Worm (Caenorhabditis elegans) whole organism, L3 larva: ENCODE results near the gene zen-4.

Experiments used
- R02D3.7 ChIP-seq: fragments of 150-350 bp; optimal IDR thresholded peaks from 2 replicates; lab custom pipeline; 2014; ENCODE audit warnings: missing biosample characterization, missing genetic modification characterization
- aly-2 ChIP-seq: fragments of 150-350 bp; optimal IDR thresholded peaks from 2 replicates; lab custom pipeline; 2014; ENCODE audit warnings: missing biosample characterization, missing genetic modification characterization
- ceh-28 ChIP-seq: fragments of 150-350 bp; optimal IDR thresholded peaks from 2 replicates; lab custom pipeline; 2014; ENCODE audit warnings: missing biosample characterization, missing genetic modification reagents, missing genetic modification characterization
- ceh-82 ChIP-seq: fragments of 150-350 bp; optimal IDR thresholded peaks from 2 replicates; lab custom pipeline; 2014; ENCODE audit warnings: missing biosample characterization, missing genetic modification characterization
- ceh-9 ChIP-seq: sonication (generic microtip); optimal IDR thresholded peaks from 2 replicates; lab custom pipeline; 2018; ENCODE audit warnings: missing biosample characterization, missing genetic modification characterization
- egl-27 ChIP-seq: sonication (generic microtip); optimal IDR thresholded peaks from 4 replicates; lab custom pipeline; 2017; ENCODE audit warnings: missing biosample characterization, missing genetic modification reagents, missing genetic modification characterization
- egl-5 ChIP-seq: fragments of 150-350 bp; optimal IDR thresholded peaks from 2 replicates; lab custom pipeline; 2017; ENCODE audit warnings: missing biosample characterization, missing genetic modification reagents, missing genetic modification characterization, inconsistent platforms
- elt-2 ChIP-seq: sonication (generic microtip); optimal IDR thresholded peaks from 2 replicates; lab custom pipeline; 2016; ENCODE audit warnings: missing genetic modification reagents, mild to moderate bottlenecking, missing genetic modification characterization, missing compliant biosample characterization
- elt-3 ChIP-seq, 3 experiments: fragments of 150-350 bp in 1 of 3; sonication (generic microtip) in 2 of 3; optimal IDR thresholded peaks; 2 replicates in 2 of 3; 4 replicates in 1 of 3; lab custom pipeline; 2014 to 2017; ENCODE audit warnings: missing biosample characterization in 3 of 3, missing genetic modification characterization in 3 of 3
- eor-1 ChIP-seq, 2 experiments: fragments of 150-350 bp; optimal IDR thresholded peaks; 2 replicates each; lab custom pipeline; 2014 to 2018; ENCODE audit warnings: missing biosample characterization in 2 of 2, missing genetic modification characterization in 2 of 2
- fkh-10 ChIP-seq: sonication (generic microtip); optimal IDR thresholded peaks from 2 replicates; lab custom pipeline; 2017; ENCODE audit warnings: missing biosample characterization, missing genetic modification reagents, missing genetic modification characterization
- fkh-2 ChIP-seq: fragments of 150-350 bp; optimal IDR thresholded peaks from 2 replicates; lab custom pipeline; 2014; ENCODE audit warnings: missing biosample characterization, missing genetic modification reagents, missing genetic modification characterization
- fos-1 ChIP-seq: fragments of 150-350 bp; optimal IDR thresholded peaks from 2 replicates; lab custom pipeline; 2014; ENCODE audit warnings: missing biosample characterization, missing genetic modification characterization
- hmg-11 ChIP-seq: sonication (generic microtip); optimal IDR thresholded peaks from 2 replicates; lab custom pipeline; 2016; ENCODE audit warnings: missing genetic modification characterization, missing compliant biosample characterization
- jun-1 ChIP-seq: fragments of 150-350 bp; optimal IDR thresholded peaks from 2 replicates; lab custom pipeline; 2014; ENCODE audit warnings: missing biosample characterization, missing genetic modification reagents, missing genetic modification characterization
- lin-15B ChIP-seq: fragments of 150-350 bp; optimal IDR thresholded peaks from 2 replicates; lab custom pipeline; 2014; ENCODE audit warnings: missing biosample characterization, missing genetic modification characterization
- lin-39 ChIP-seq: fragments of 150-350 bp; optimal IDR thresholded peaks from 2 replicates; lab custom pipeline; 2018; ENCODE audit warnings: missing biosample characterization, missing genetic modification reagents, missing genetic modification characterization
- lsy-12 ChIP-seq: sonication (generic microtip); optimal IDR thresholded peaks from 2 replicates; lab custom pipeline; 2016; ENCODE audit warnings: mild to moderate bottlenecking, missing genetic modification characterization, missing compliant biosample characterization
- mdl-1 ChIP-seq: fragments of 150-350 bp; optimal IDR thresholded peaks from 2 replicates; lab custom pipeline; 2014; ENCODE audit warnings: missing biosample characterization, missing genetic modification characterization
- nfya-1 ChIP-seq: sonication (generic microtip); optimal IDR thresholded peaks from 2 replicates; lab custom pipeline; 2017; ENCODE audit warnings: missing genetic modification characterization, mild to moderate bottlenecking, missing compliant biosample characterization, antibody characterized with exemption, moderate library complexity; ENCODE audit not compliant: insufficient read depth
- nhr-12 ChIP-seq: fragments of 150-350 bp; optimal IDR thresholded peaks from 2 replicates; lab custom pipeline; 2014; ENCODE audit warnings: missing biosample characterization, missing genetic modification characterization
- nhr-237 ChIP-seq: fragments of 150-350 bp; optimal IDR thresholded peaks from 2 replicates; lab custom pipeline; 2014; ENCODE audit warnings: missing biosample characterization, missing genetic modification characterization
- nhr-25 ChIP-seq: sonication (generic microtip); optimal IDR thresholded peaks from 2 replicates; lab custom pipeline; 2017; ENCODE audit warnings: missing biosample characterization, missing genetic modification characterization
- nhr-43 ChIP-seq: sonication (generic microtip); optimal IDR thresholded peaks from 2 replicates; lab custom pipeline; 2016; ENCODE audit warnings: mild to moderate bottlenecking, missing genetic modification characterization, missing compliant biosample characterization; ENCODE audit not compliant: poor library complexity, severe bottlenecking
- pha-4 ChIP-seq: fragments of 150-350 bp; optimal IDR thresholded peaks from 2 replicates; lab custom pipeline; 2014; ENCODE audit warnings: missing biosample characterization, missing genetic modification reagents, missing genetic modification characterization
- pqm-1 ChIP-seq: fragments of 150-350 bp; optimal IDR thresholded peaks from 2 replicates; lab custom pipeline; 2017; ENCODE audit warnings: missing biosample characterization, missing genetic modification characterization, inconsistent platforms
- sea-2 ChIP-seq: fragments of 150-350 bp; sonication (generic microtip); optimal IDR thresholded peaks from 4 replicates; lab custom pipeline; 2014; ENCODE audit warnings: missing biosample characterization, missing genetic modification reagents, missing genetic modification characterization
- skn-1 ChIP-seq: fragments of 150-350 bp; optimal IDR thresholded peaks from 2 replicates; lab custom pipeline; 2014; ENCODE audit warnings: missing biosample characterization, missing genetic modification characterization
- snpc-4 ChIP-seq: fragments of 150-350 bp; optimal IDR thresholded peaks from 2 replicates; lab custom pipeline; 2014; ENCODE audit warnings: missing biosample characterization, missing genetic modification characterization
- tbx-2 ChIP-seq: sonication (generic microtip); optimal IDR thresholded peaks from 2 replicates; lab custom pipeline; 2016; ENCODE audit warnings: mild to moderate bottlenecking, missing genetic modification characterization, missing compliant biosample characterization
- unc-62 ChIP-seq: fragments of 150-350 bp; sonication (generic microtip); optimal IDR thresholded peaks from 4 replicates; lab custom pipeline; 2014; ENCODE audit warnings: missing biosample characterization, missing genetic modification reagents, missing genetic modification characterization

The zen-4 gene

DNA sequence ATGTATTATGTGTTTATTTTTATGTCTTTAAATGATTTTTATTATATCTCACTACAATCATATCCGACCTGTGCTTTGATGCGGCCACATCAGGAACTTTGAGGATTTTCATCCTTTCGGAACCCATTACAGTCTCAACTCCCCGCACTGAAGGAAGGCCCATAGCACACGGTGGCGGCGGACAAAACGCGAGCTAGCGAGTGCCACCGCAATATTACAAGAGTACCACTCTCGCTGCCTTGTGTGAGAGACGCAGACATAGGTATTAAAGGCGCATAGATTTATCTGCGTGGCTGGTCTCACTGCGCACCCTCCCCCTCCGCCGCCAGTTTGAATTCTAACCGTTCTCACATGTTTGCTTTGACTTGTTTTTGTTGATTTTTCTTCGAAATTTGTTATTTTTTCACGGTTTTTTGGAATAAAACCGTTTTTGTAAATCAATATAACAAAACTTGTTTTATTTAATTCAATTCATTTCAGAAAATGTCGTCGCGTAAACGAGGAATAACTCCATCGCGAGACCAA lies at the start of gene zen-4:
TSS of gene zen-4 (plus strand) at position 475 of the 525 bp plus-strand sequence.
- TF ChIP-seq nhr-25 (peak; percentile 29), lin-15B (tag; lab: Kevin White, UChicago) (peak; percentile 22), jun-1 (tag; lab: Kevin White, UChicago) (no peak), fos-1 (tag; lab: Kevin White, UChicago) (no peak), lin-39 (tag; lab: Kevin White, UChicago) (peak; percentile 19), snpc-4 (tag; lab: Kevin White, UChicago) (peak; percentile 95), pha-4 (peak; percentile 71), R02D3.7 (tag; lab: Kevin White, UChicago) (peak; percentile 31), lsy-12 (peak; percentile 1)

DNA sequence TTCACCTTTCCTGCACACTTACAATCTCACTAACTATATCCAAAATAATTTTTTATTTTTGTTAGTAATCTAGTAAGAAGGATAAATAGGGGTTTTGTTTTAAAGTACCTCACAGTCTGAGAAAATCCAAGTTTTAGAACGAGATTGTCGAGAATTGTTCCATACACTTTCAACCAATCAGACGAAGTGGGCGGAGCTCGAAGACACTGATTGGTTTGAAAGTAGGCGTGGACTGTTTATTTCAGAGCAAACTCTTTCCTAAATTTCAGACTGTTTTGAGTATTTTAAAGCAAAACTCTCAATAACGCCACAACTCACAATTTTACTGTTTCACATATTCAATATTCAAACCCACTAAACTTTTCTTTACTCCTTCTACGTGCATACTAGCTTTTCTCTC lies 47.0 kb upstream of the zen-4 start:
- TF ChIP-seq nhr-25, result no peak
- peak; percentile 90 for TF ChIP-seq nfya-1 (tag; lab: Kevin White, UChicago)
- TF ChIP-seq, all 47 proteins: peak for 1

DNA sequence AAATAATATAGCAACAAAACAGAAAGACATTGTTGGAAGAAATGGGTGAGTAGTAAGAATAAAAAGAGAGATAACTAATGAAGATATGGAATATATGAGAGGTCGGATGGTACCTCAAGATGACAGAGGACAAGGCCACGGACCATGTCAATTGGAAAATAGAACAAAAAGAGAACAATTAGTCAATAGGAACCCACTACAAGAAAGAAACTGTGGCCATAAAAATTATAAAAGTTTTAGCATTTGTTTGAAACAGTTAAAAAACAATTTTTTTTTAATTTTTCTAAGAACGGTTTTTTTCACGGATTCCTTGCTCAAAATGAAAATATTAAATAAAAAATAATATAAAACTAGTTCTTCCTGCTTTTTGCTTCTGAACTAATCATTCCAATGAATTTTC lies 41.9 kb upstream of the zen-4 start, which contains the start of gene cpg-20:
TSS of gene cpg-20 (minus strand) at position 101 of the 400 bp plus-strand sequence.
- TF ChIP-seq elt-2, result no peak
- no peak for TF ChIP-seq egl-5
- no peak for TF ChIP-seq nhr-12 (tag; lab: Kevin White, UChicago)
- TF ChIP-seq aly-2 (tag; lab: Kevin White, UChicago), result no peak
- no peak for TF ChIP-seq pqm-1
- no peak for TF ChIP-seq ceh-9
- no peak for TF ChIP-seq eor-1 (tag; optimal IDR thresholded peaks at IDR 0.05; lab: Kevin White, UChicago)
- no peak for TF ChIP-seq skn-1 (tag; lab: Kevin White, UChicago)
- TF ChIP-seq snpc-4 (tag; lab: Kevin White, UChicago), result no peak
- no peak for TF ChIP-seq tbx-2 (tag; lab: Kevin White, UChicago)
- no peak for TF ChIP-seq fkh-10 (GFP tag; lab: Kevin White, UChicago)
- TF ChIP-seq hmg-11 (tag; lab: Kevin White, UChicago), result no peak

DNA sequence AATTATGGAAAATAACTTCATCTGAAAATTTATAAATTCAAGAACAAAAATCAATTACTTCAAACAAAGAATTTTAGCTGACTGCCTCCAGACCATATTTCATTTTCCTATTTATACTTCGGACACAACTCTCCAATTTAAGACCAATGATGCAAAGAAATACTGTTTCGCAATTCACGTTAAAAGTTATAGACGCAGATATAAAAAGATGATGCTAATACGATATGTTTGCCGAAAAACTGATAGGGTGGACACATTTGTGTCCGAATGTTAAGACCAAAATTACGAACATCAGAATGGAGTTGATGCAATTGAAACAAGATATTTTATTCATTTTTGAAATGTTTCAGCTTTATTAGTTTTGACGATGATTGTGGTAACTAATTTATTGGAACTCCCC lies 38.1 kb upstream of the zen-4 start, which contains the start of gene ugt-19:
TSS of gene ugt-19 (minus strand) at position 28 of the 400 bp plus-strand sequence.
- TF ChIP-seq pqm-1 (peak; percentile 67), mdl-1 (tag; lab: Kevin White, UChicago) (no peak), elt-3 (tag; optimal IDR thresholded peaks at IDR 0.05; lab: Kevin White, UChicago) (peak in 1 of 3 experiments; percentile 48), fkh-10 (GFP tag; lab: Kevin White, UChicago) (no peak), ceh-9 (no peak), jun-1 (tag; lab: Kevin White, UChicago) (no peak), lsy-12 (no peak), fos-1 (tag; lab: Kevin White, UChicago) (no peak), skn-1 (tag; lab: Kevin White, UChicago) (no peak), ceh-82 (tag; lab: Kevin White, UChicago) (no peak), sea-2 (GFP tag; lab: Kevin White, UChicago) (no peak), elt-2 (peak; percentile 61), pha-4 (no peak), fkh-2 (tag; lab: Kevin White, UChicago) (no peak), R02D3.7 (tag; lab: Kevin White, UChicago) (no peak), nhr-43 (tag; lab: Kevin White, UChicago) (no peak)

DNA sequence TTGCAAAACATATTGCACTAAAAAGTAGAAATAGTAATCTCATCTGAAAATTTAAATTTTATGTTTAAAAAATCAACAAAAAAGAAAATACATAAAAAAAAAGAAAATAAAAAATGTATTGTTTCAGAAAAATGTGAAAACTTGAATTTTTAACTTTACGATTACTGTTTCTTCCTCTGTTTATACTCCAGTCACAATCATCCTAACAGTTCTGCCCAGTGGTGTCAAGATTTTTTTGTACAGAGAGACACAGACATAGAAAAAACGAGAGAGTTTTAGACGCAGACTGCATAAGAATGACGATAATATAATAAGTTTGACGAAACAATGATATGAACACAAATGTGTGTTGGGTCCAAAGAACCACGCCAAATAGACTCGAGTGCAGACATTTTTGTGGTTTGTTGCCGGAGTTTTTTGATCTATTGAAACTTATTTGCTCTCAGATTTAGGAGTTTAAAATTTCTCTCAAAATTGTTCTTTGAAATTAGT lies 34.4 kb upstream of the zen-4 start, which contains the start of gene ugt-20:
TSS of gene ugt-20 (minus strand) at position 51 of the 492 bp plus-strand sequence.
- TF ChIP-seq nhr-25 (peak; percentile 4), ceh-82 (tag; lab: Kevin White, UChicago) (no peak), fos-1 (tag; lab: Kevin White, UChicago) (peak; percentile 20), elt-2 (peak; percentile 94), ceh-28 (tag; lab: Kevin White, UChicago) (peak; percentile 53), fkh-2 (tag; lab: Kevin White, UChicago) (no peak), nhr-237 (tag; lab: Kevin White, UChicago) (no peak), pqm-1 (peak; percentile 98), unc-62 (GFP tag; lab: Kevin White, UChicago) (no peak), egl-27 (tag; lab: Kevin White, UChicago) (peak; percentile 21), pha-4 (peak; percentile 95), jun-1 (tag; lab: Kevin White, UChicago) (peak; percentile 91)
